Worm (Caenorhabditis elegans) whole organism, young adult: ENCODE measurements around the gene ehs-1.

Experiments
- B0035.1 ChIP-seq: sonication (generic microtip); optimal IDR thresholded peaks from 2 replicates; lab custom pipeline; 2016; ENCODE audit warnings: missing genetic modification characterization, mild to moderate bottlenecking, missing compliant biosample characterization, missing genotype, missing genetic modification reagents
- B0261.1 ChIP-seq: sonication (generic microtip); optimal IDR thresholded peaks from 2 replicates; lab custom pipeline; 2016; ENCODE audit warnings: mild to moderate bottlenecking, missing genetic modification characterization, moderate library complexity, missing compliant biosample characterization
- C17E4.6 ChIP-seq: fragments of 200-800 bp; sonication (Bioruptor generic); IDR thresholded peaks from 2 replicates; pipeline ENCODE4 v1.3.6; 2022; ENCODE audit warnings: missing genetic modification reagents, missing genetic modification characterization, missing compliant biosample characterization
- F10E7.11 ChIP-seq: sonication (generic microtip); optimal IDR thresholded peaks from 2 replicates; lab custom pipeline; 2017; ENCODE audit warnings: mild to moderate bottlenecking, missing genetic modification characterization, moderate library complexity, missing compliant biosample characterization
- F33H1.4 ChIP-seq: fragments of 200-800 bp; sonication (Bioruptor generic); IDR thresholded peaks from 2 replicates; pipeline ENCODE4 v1.3.6; 2022; ENCODE audit warnings: missing genetic modification reagents, missing genetic modification characterization, missing compliant biosample characterization
- F39B2.1 ChIP-seq: fragments of 200-800 bp; sonication (Bioruptor generic); IDR thresholded peaks from 2 replicates; pipeline ENCODE4 v1.3.6; 2022; ENCODE audit warnings: missing genetic modification reagents, missing genetic modification characterization, missing compliant biosample characterization
- K11D2.4 ChIP-seq: fragments of 200-800 bp; sonication (Bioruptor generic); IDR thresholded peaks from 2 replicates; pipeline ENCODE4 v1.3.6; 2022; ENCODE audit warnings: missing genetic modification reagents, missing genetic modification characterization, missing compliant biosample characterization
- Y53G8AR.9 ChIP-seq: fragments of 200-800 bp; sonication (Bioruptor generic); conservative IDR thresholded peaks from 2 replicates; pipeline ENCODE4 v1.3.6; 2022; ENCODE audit warnings: missing genetic modification reagents, missing genetic modification characterization, missing compliant biosample characterization
- Y79H2A.3 ChIP-seq: fragments of 200-800 bp; sonication (Bioruptor generic); conservative IDR thresholded peaks from 2 replicates; pipeline ENCODE4 v1.3.6; 2022; ENCODE audit warnings: missing genetic modification reagents, missing genetic modification characterization, missing compliant biosample characterization
- Y95B8A.8 ChIP-seq: fragments of 200-800 bp; sonication (Bioruptor generic); IDR thresholded peaks from 2 replicates; pipeline ENCODE4 v1.3.6; 2022; ENCODE audit warnings: missing genetic modification reagents, missing genetic modification characterization, missing compliant biosample characterization
- ZK185.1 ChIP-seq: sonication (generic microtip); optimal IDR thresholded peaks from 2 replicates; lab custom pipeline; 2016; ENCODE audit warnings: mild to moderate bottlenecking, missing genetic modification characterization, missing compliant biosample characterization; ENCODE audit not compliant: poor library complexity, severe bottlenecking
- akir-1 ChIP-seq: fragments of 200-800 bp; sonication (Bioruptor generic); optimal IDR thresholded peaks from 2 replicates; lab custom pipeline; 2018; ENCODE audit warnings: mild to moderate bottlenecking, missing genetic modification characterization, moderate library complexity, missing compliant biosample characterization
- aptf-2 ChIP-seq: fragments of 200-800 bp; sonication (Bioruptor generic); conservative IDR thresholded peaks from 2 replicates; pipeline ENCODE4 v1.3.6; 2022; ENCODE audit warnings: missing genetic modification reagents, missing genetic modification characterization, missing compliant biosample characterization
- aptf-3 ChIP-seq: fragments of 200-800 bp; sonication (Bioruptor generic); IDR thresholded peaks from 2 replicates; pipeline ENCODE4 v1.3.6; 2022; ENCODE audit warnings: missing genetic modification characterization, missing compliant biosample characterization
- atf-7 ChIP-seq: sonication (generic microtip); optimal IDR thresholded peaks from 2 replicates; lab custom pipeline; 2017; ENCODE audit warnings: mild to moderate bottlenecking, missing genetic modification characterization, missing compliant biosample characterization
- attf-3 ChIP-seq: fragments of 200-800 bp; sonication (Bioruptor generic); conservative IDR thresholded peaks from 2 replicates; pipeline ENCODE4 v1.3.6; 2022; ENCODE audit warnings: missing genetic modification reagents, missing genetic modification characterization, missing compliant biosample characterization
- attf-6 ChIP-seq: fragments of 200-800 bp; sonication (Bioruptor generic); IDR thresholded peaks from 2 replicates; pipeline ENCODE4 v1.3.6; 2022; ENCODE audit warnings: missing genetic modification reagents, missing genetic modification characterization, missing compliant biosample characterization
- ccch-3 ChIP-seq: fragments of 200-800 bp; sonication (Bioruptor generic); optimal IDR thresholded peaks from 2 replicates; lab custom pipeline; 2018; ENCODE audit warnings: mild to moderate bottlenecking, missing genetic modification characterization, missing compliant biosample characterization
- cebp-1 ChIP-seq, 2 experiments: fragments of 200-800 bp in 1 of 2; sonication (Bioruptor generic) in 1 of 2; sonication (generic microtip) in 1 of 2; IDR thresholded peaks in 1 of 2; optimal IDR thresholded peaks in 1 of 2; 2 replicates each; pipeline versions ENCODE4 v1.3.6 to Lab custom; 2017 to 2022; ENCODE audit warnings: missing compliant biosample characterization in 2 of 2, missing genetic modification characterization in 2 of 2, mild to moderate bottlenecking in 1 of 2, missing genetic modification reagents in 1 of 2, moderate library complexity in 1 of 2
- ceh-27 ChIP-seq: fragments of 200-800 bp; sonication (Bioruptor generic); optimal IDR thresholded peaks from 2 replicates; lab custom pipeline; 2018; ENCODE audit warnings: mild to moderate bottlenecking, missing genetic modification characterization, moderate library complexity, missing compliant biosample characterization
- ceh-40 ChIP-seq: fragments of 200-800 bp; sonication (Bioruptor generic); IDR thresholded peaks from 2 replicates; pipeline ENCODE4 v1.3.6; 2022; ENCODE audit warnings: missing genetic modification characterization, missing compliant biosample characterization
- ceh-91 ChIP-seq: fragments of 200-800 bp; sonication (Bioruptor generic); IDR thresholded peaks from 2 replicates; pipeline ENCODE4 v1.3.6; 2022; ENCODE audit warnings: missing genetic modification reagents, missing genetic modification characterization, missing compliant biosample characterization
- die-1 ChIP-seq: sonication (generic microtip); optimal IDR thresholded peaks from 2 replicates; lab custom pipeline; 2016; ENCODE audit warnings: missing genotype, mild to moderate bottlenecking, missing genetic modification characterization, missing compliant biosample characterization
- dpff-1 ChIP-seq: sonication (generic microtip); optimal IDR thresholded peaks from 2 replicates; lab custom pipeline; 2017; ENCODE audit warnings: mild to moderate bottlenecking, missing genetic modification characterization, missing compliant biosample characterization
- efl-1 ChIP-seq: fragments of 150-350 bp; optimal IDR thresholded peaks from 2 replicates; lab custom pipeline; 2014; ENCODE audit warnings: missing biosample characterization, missing genetic modification reagents, missing genetic modification characterization
- egrh-3 ChIP-seq: fragments of 200-800 bp; sonication (Bioruptor generic); IDR thresholded peaks from 2 replicates; pipeline ENCODE4 v1.3.6; 2022; ENCODE audit warnings: missing genetic modification reagents, missing genetic modification characterization, missing compliant biosample characterization
- ets-4 ChIP-seq: fragments of 200-800 bp; sonication (Bioruptor generic); optimal IDR thresholded peaks from 2 replicates; lab custom pipeline; 2018; ENCODE audit warnings: mild to moderate bottlenecking, missing genetic modification characterization, missing compliant biosample characterization
- hlh-12 ChIP-seq: sonication (generic microtip); optimal IDR thresholded peaks from 2 replicates; lab custom pipeline; 2016; ENCODE audit warnings: missing genetic modification characterization, missing compliant biosample characterization
- hrde-1 ChIP-seq: sonication (generic microtip); optimal IDR thresholded peaks from 2 replicates; lab custom pipeline; 2016; ENCODE audit warnings: missing genetic modification characterization, mild to moderate bottlenecking, missing compliant biosample characterization, moderate library complexity, missing genotype, missing genetic modification reagents, borderline replicate concordance
- let-526 ChIP-seq: fragments of 200-800 bp; sonication (Bioruptor generic); IDR thresholded peaks from 2 replicates; pipeline ENCODE4 v1.3.6; 2022; ENCODE audit warnings: missing genetic modification reagents, missing genetic modification characterization, missing compliant biosample characterization
- lin-54 ChIP-seq: fragments of 200-800 bp; sonication (Bioruptor generic); optimal IDR thresholded peaks from 2 replicates; lab custom pipeline; 2018; ENCODE audit warnings: mild to moderate bottlenecking, missing genetic modification characterization, missing compliant biosample characterization
- madf-10 ChIP-seq: sonication (generic microtip); optimal IDR thresholded peaks from 2 replicates; lab custom pipeline; 2016; ENCODE audit warnings: mild to moderate bottlenecking, missing genetic modification characterization, missing compliant biosample characterization
- mel-28 ChIP-seq: sonication (generic microtip); optimal IDR thresholded peaks from 2 replicates; lab custom pipeline; 2016; ENCODE audit warnings: borderline replicate concordance, mild to moderate bottlenecking, missing genetic modification characterization, missing compliant biosample characterization
- nfya-2 ChIP-seq: fragments of 200-800 bp; sonication (Bioruptor generic); IDR thresholded peaks from 2 replicates; pipeline ENCODE4 v1.3.6; 2022; ENCODE audit warnings: missing genetic modification reagents, missing genetic modification characterization, missing compliant biosample characterization
- nhr-27 ChIP-seq: fragments of 200-800 bp; sonication (Bioruptor generic); optimal IDR thresholded peaks from 2 replicates; lab custom pipeline; 2018; ENCODE audit warnings: mild to moderate bottlenecking, missing genetic modification characterization, moderate library complexity, missing compliant biosample characterization
- rpc-1 ChIP-seq, 2 experiments: fragments of 150-350 bp in 1 of 2; sonication (generic microtip) in 1 of 2; optimal IDR thresholded peaks; 2 replicates each; lab custom pipeline; 2014 to 2018; ENCODE audit warnings: missing biosample characterization in 1 of 2, missing genetic modification characterization in 1 of 2, missing genetic modification reagents in 1 of 2, missing genotype in 1 of 2
- sea-2 ChIP-seq: fragments of 200-800 bp; sonication (Bioruptor generic); IDR thresholded peaks from 2 replicates; pipeline ENCODE4 v1.3.6; 2022; ENCODE audit warnings: missing genetic modification characterization, missing compliant biosample characterization
- sptf-2 ChIP-seq: fragments of 200-800 bp; sonication (Bioruptor generic); optimal IDR thresholded peaks from 2 replicates; lab custom pipeline; 2018; ENCODE audit warnings: mild to moderate bottlenecking, missing genetic modification characterization, missing compliant biosample characterization
- tbp1 ChIP-seq: fragments of 200-800 bp; sonication (Bioruptor generic); optimal IDR thresholded peaks from 2 replicates; lab custom pipeline; 2018; ENCODE audit warnings: mild to moderate bottlenecking, missing genetic modification characterization, missing compliant biosample characterization
- tbx-9 ChIP-seq: sonication (generic microtip); optimal IDR thresholded peaks from 2 replicates; lab custom pipeline; 2016; ENCODE audit warnings: borderline replicate concordance, missing genetic modification characterization, inconsistent platforms, missing compliant biosample characterization
- unc-130 ChIP-seq: sonication (generic microtip); optimal IDR thresholded peaks from 2 replicates; lab custom pipeline; 2016; ENCODE audit warnings: missing genetic modification reagents, missing genetic modification characterization, missing compliant biosample characterization
- xnd-1 ChIP-seq: sonication (generic microtip); optimal IDR thresholded peaks from 2 replicates; lab custom pipeline; 2016; ENCODE audit warnings: missing genotype, missing genetic modification reagents, missing genetic modification characterization, missing compliant biosample characterization
- zim-3 ChIP-seq: sonication (generic microtip); optimal IDR thresholded peaks from 2 replicates; lab custom pipeline; 2017; ENCODE audit warnings: mild to moderate bottlenecking, missing genetic modification characterization, moderate library complexity, missing compliant biosample characterization
- ztf-26 ChIP-seq: sonication (generic microtip); optimal IDR thresholded peaks from 2 replicates; lab custom pipeline; 2017; ENCODE audit warnings: missing genetic modification characterization, missing compliant biosample characterization

ehs-1 gene

ce11 chrII:5844694-5845129, 24.2 kb downstream of the ehs-1 start (continued):
- TF ChIP-seq nfya-2 (GFP tag; lab: Robert Waterston, UW): peak; percentile 76; the same call in 1 of the 2 replicates
- TF ChIP-seq ccch-3 (GFP tag; lab: Kevin White, UChicago): peak; percentile 31
- peak; percentile 97 for TF ChIP-seq madf-10 (tag; lab: Kevin White, UChicago)
- peak; percentile 97 for TF ChIP-seq B0035.1 (tag; lab: Kevin White, UChicago)
- peak; percentile 94 for TF ChIP-seq hrde-1 (tag; lab: Kevin White, UChicago)
- TF ChIP-seq cebp-1 (GFP tag; IDR thresholded peaks at IDR 0.05; lab: Robert Waterston, UW): peak; percentile 91
- TF ChIP-seq cebp-1 (tag; optimal IDR thresholded peaks at IDR 0.05; lab: Kevin White, UChicago): peak; percentile 98
- peak; percentile 21 for TF ChIP-seq rpc-1 (optimal IDR thresholded peaks at IDR 0.05; lab: Kevin White, UChicago)
- TF ChIP-seq rpc-1 (tag; optimal IDR thresholded peaks at IDR 0.05; lab: Kevin White, UChicago): peak; percentile 29
- peak; percentile 98 for TF ChIP-seq K11D2.4 (GFP tag; lab: Robert Waterston, UW)
- peak; percentile 81 for TF ChIP-seq F33H1.4
- peak; percentile 76 for TF ChIP-seq ceh-91 (GFP tag; lab: Robert Waterston, UW)
- peak; percentile 99 for TF ChIP-seq ceh-27 (GFP tag; lab: Kevin White, UChicago)
- TF ChIP-seq unc-130 (GFP tag; lab: Kevin White, UChicago): peak; percentile 94
- TF ChIP-seq hlh-12: peak; percentile 2
- TF ChIP-seq nhr-27 (tag; lab: Kevin White, UChicago): peak; percentile 93
- peak; percentile 84 for TF ChIP-seq attf-3 (GFP tag; lab: Robert Waterston, UW)
- TF ChIP-seq ZK185.1 (tag; lab: Kevin White, UChicago): peak; percentile 98
- peak; percentile 87 for TF ChIP-seq mel-28 (tag; lab: Kevin White, UChicago)
- TF ChIP-seq atf-7 (tag; lab: Kevin White, UChicago): peak; percentile 98
- TF ChIP-seq Y79H2A.3: peak; percentile 94
- TF ChIP-seq Y95B8A.8: peak; percentile 98
- TF ChIP-seq ceh-40 (GFP tag; lab: Robert Waterston, UW): peak; percentile 80
- TF ChIP-seq die-1 (tag; lab: Kevin White, UChicago): peak; percentile 88
- TF ChIP-seq F10E7.11 (tag; lab: Kevin White, UChicago): peak; percentile 88
- TF ChIP-seq lin-54: peak; percentile 96
- TF ChIP-seq efl-1 (GFP tag; lab: Kevin White, UChicago): peak; percentile 49
- peak; percentile 98 for TF ChIP-seq ztf-26 (tag; lab: Kevin White, UChicago)
- no peak for TF ChIP-seq tbx-9 (tag; lab: Kevin White, UChicago)
- peak; percentile 89 for TF ChIP-seq F39B2.1
- peak; percentile 100 for TF ChIP-seq attf-6 (GFP tag; lab: Robert Waterston, UW)
- TF ChIP-seq akir-1: peak; percentile 83
- peak; percentile 99 for TF ChIP-seq Y53G8AR.9 (GFP tag; lab: Robert Waterston, UW)
- TF ChIP-seq zim-3 (tag; lab: Kevin White, UChicago): peak; percentile 95
- peak; percentile 58 for TF ChIP-seq B0261.1 (tag; lab: Kevin White, UChicago)
- TF ChIP-seq let-526 (GFP tag; lab: Robert Waterston, UW): peak; percentile 97
- TF ChIP-seq C17E4.6 (GFP tag; lab: Robert Waterston, UW): peak; percentile 99
- TF ChIP-seq aptf-2: peak; percentile 73; the same call in 1 of the 2 replicates
- peak; percentile 81 for TF ChIP-seq dpff-1 (tag; lab: Kevin White, UChicago)
- TF ChIP-seq sea-2 (GFP tag; lab: Robert Waterston, UW): peak; percentile 93
- peak; percentile 84 for TF ChIP-seq egrh-3 (GFP tag; lab: Robert Waterston, UW)
- TF ChIP-seq xnd-1 (tag; lab: Kevin White, UChicago): peak; percentile 71
- peak; percentile 84 for TF ChIP-seq tbp1
- TF ChIP-seq sptf-2: peak; percentile 91
- peak; percentile 81 for TF ChIP-seq aptf-3 (GFP tag; lab: Robert Waterston, UW)
- TF ChIP-seq ets-4 (GFP tag; lab: Kevin White, UChicago): peak; percentile 94
- TF ChIP-seq, all 124 proteins: peak for 120
